Fruit fly (Drosophila melanogaster): Measurements from ENCODE around the gene tim.

The tim gene

dm6 chr2L:3444789-3445188, 63.1 kb downstream of the tim start (continued):
- TF ChIP-seq CG10431 (GFP tag; optimal IDR thresholded peaks at IDR 0.05) (no peak), GATAe (GFP tag; conservative IDR thresholded peaks at IDR 0.05) (no peak), rib (GFP tag; IDR thresholded peaks at IDR 0.05) (no peak), vnd (GFP tag; IDR thresholded peaks at IDR 0.05; ENCODE audit: partially characterized antibody) (no peak), z (GFP tag; IDR thresholded peaks at IDR 0.05) (no peak), bbx (GFP tag; IDR thresholded peaks at IDR 0.05; ENCODE audit: partially characterized antibody) (no peak), tna (GFP tag; IDR thresholded peaks at IDR 0.05; ENCODE audit: partially characterized antibody) (no peak), ken (GFP tag; IDR thresholded peaks at IDR 0.05) (peak; percentile 51; the same call in 1 of the 3 replicates), CG14667 (GFP tag; IDR thresholded peaks at IDR 0.05) (peak; percentile 44; the same call in 1 of the 2 replicates), Hsf (GFP tag; optimal IDR thresholded peaks at IDR 0.05) (peak; percentile 43), CG4424 (GFP tag; optimal IDR thresholded peaks at IDR 0.05) (peak; percentile 23), Bgb (GFP tag; IDR thresholded peaks at IDR 0.05; ENCODE audit: partially characterized antibody) (no peak), sob (GFP tag; IDR thresholded peaks at IDR 0.05) (peak; percentile 66), Mes4 (GFP tag; optimal IDR thresholded peaks at IDR 0.05) (no peak), NFAT (GFP tag; IDR thresholded peaks at IDR 0.05) (no peak), wek (GFP tag; optimal IDR thresholded peaks at IDR 0.05) (no peak), CG15696 (tag; optimal IDR thresholded peaks at IDR 0.05) (no peak), knrl (GFP tag; IDR thresholded peaks at IDR 0.05; ENCODE audit: partially characterized antibody) (no peak), CG18476 (GFP tag; optimal IDR thresholded peaks at IDR 0.05) (peak; percentile 29), ap (GFP tag; IDR thresholded peaks at IDR 0.05) (0 out of 2 replicates have a peak, but pooled peaks have one; percentile 19), H2.0 (GFP tag; IDR thresholded peaks at IDR 0.05) (peak; percentile 40; the same call in 1 of the 2 replicates), repo (GFP tag; optimal IDR thresholded peaks at IDR 0.05) (peak; percentile 7), CG2202 (tag; optimal IDR thresholded peaks at IDR 0.05) (no peak), CG2712 (tag; optimal IDR thresholded peaks at IDR 0.05) (peak; percentile 36), vvl (GFP tag; IDR thresholded peaks at IDR 0.05) (peak; percentile 73), CG12219 (GFP tag; optimal IDR thresholded peaks at IDR 0.05) (no peak), Sox102F (GFP tag; optimal IDR thresholded peaks at IDR 0.05) (no peak), Atf6 (GFP tag; IDR thresholded peaks at IDR 0.05) (peak; percentile 28; the same call in 1 of the 2 replicates), dmrt99B (tag; optimal IDR thresholded peaks at IDR 0.05) (no peak), chinmo (GFP tag; IDR thresholded peaks at IDR 0.05; ENCODE audit: partially characterized antibody) (no peak), bowl (GFP tag; IDR thresholded peaks at IDR 0.05) (no peak), sug (tag; optimal IDR thresholded peaks at IDR 0.05) (no peak), CG1529 (GFP tag; optimal IDR thresholded peaks at IDR 0.05) (no peak), cato (GFP tag; optimal IDR thresholded peaks at IDR 0.05; ENCODE audit: borderline replicate concordance) (no peak), CG30431 (GFP tag; optimal IDR thresholded peaks at IDR 0.05) (peak; percentile 41), mirr (GFP tag; optimal IDR thresholded peaks at IDR 0.05) (no peak), CrebB (tag; optimal IDR thresholded peaks at IDR 0.05) (no peak), CG7839 (tag; optimal IDR thresholded peaks at IDR 0.05) (peak; percentile 52), schlank (tag; optimal IDR thresholded peaks at IDR 0.05) (no peak), HHEX (GFP tag; optimal IDR thresholded peaks at IDR 0.05) (no peak), CG6254 (GFP tag; optimal IDR thresholded peaks at IDR 0.05) (no peak), lov (optimal IDR thresholded peaks at IDR 0.05) (no peak), lov (GFP tag; IDR thresholded peaks at IDR 0.05) (peak; percentile 69; the same call in 1 of the 3 replicates), pzg (GFP tag; optimal IDR thresholded peaks at IDR 0.05) (no peak), fd102C (GFP tag; optimal IDR thresholded peaks at IDR 0.05) (no peak), CG15073 (GFP tag; optimal IDR thresholded peaks at IDR 0.05) (no peak), CG8388 (GFP tag; optimal IDR thresholded peaks at IDR 0.05) (no peak), dpn (GFP tag; optimal IDR thresholded peaks at IDR 0.05) (peak; percentile 24 to 56), her (GFP tag; optimal IDR thresholded peaks at IDR 0.05) (peak; percentile 5), Dip2 (GFP tag; IDR thresholded peaks at IDR 0.05) (no peak), dmrt11E (tag; optimal IDR thresholded peaks at IDR 0.05) (peak; percentile 43)
